Worm (Caenorhabditis elegans) whole organism, L4/young adult: Measurements from ENCODE around the gene B0507.4.

ENCODE experiments used
- W03F9.2 ChIP-seq: fragments of 150-350 bp; optimal IDR thresholded peaks from 2 replicates; lab custom pipeline; 2014; ENCODE audit warnings: missing biosample characterization, missing genetic modification characterization
- dao-5 ChIP-seq: sonication (generic microtip); optimal IDR thresholded peaks from 2 replicates; lab custom pipeline; 2016; ENCODE audit warnings: missing genotype, missing genetic modification characterization, moderate library complexity, missing compliant biosample characterization
- him-1 ChIP-seq: sonication (generic microtip); optimal IDR thresholded peaks from 2 replicates; lab custom pipeline; 2016; ENCODE audit warnings: missing genotype, missing genetic modification reagents, missing genetic modification characterization, missing compliant biosample characterization

- no peak for TF ChIP-seq him-1 (tag; lab: Kevin White, UChicago)
- no peak for TF ChIP-seq dao-5
- TF ChIP-seq W03F9.2 (tag; lab: Kevin White, UChicago): no peak
Observed at ce11 chrV:8796246-8796645, 41.5 kb downstream of the B0507.4 start.
